Fruit fly (Drosophila melanogaster): ENCODE results near the gene Blos4.

Gene Blos4

dm6 chr3L:10878842-10879241 lies at the start of gene Blos4, which contains the start of gene CG6418:
Gene Blos4 (plus strand): TSS chr3L:10879085.
Gene CG6418 (minus strand): TSS chr3L:10879037.
- TF ChIP-seq bab1 (GFP tag; optimal IDR thresholded peaks at IDR 0.05) = peak; percentile 53
- no peak for TF ChIP-seq cnc (optimal IDR thresholded peaks at IDR 0.05)

DNA sequence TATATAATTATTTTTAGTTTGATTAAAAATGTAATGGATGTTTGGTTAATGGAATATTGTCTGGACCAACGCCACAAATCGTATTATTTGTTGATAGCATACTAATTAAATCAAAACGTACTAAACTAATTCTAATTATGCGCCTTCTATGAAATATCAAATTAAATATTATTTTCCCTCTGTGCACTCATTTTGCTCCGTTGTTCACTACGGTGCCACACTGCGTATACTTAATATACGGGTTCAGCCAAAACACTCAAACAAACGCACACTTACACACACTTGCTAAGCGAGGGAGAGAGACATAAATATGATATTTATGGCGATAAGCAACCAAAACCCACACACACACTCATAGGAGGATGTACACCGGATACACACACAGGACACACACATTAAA lies 49.7 kb upstream of the Blos4 start:
- no peak for TF ChIP-seq tj (GFP tag; optimal IDR thresholded peaks at IDR 0.05)
- no peak for TF ChIP-seq CG33017 (tag; optimal IDR thresholded peaks at IDR 0.05)
- TF ChIP-seq Crg-1 (GFP tag; optimal IDR thresholded peaks at IDR 0.05) = no peak
- no peak for TF ChIP-seq Hr96 (GFP tag; optimal IDR thresholded peaks at IDR 0.05)
- TF ChIP-seq CG5204 (GFP tag; optimal IDR thresholded peaks at IDR 0.05) = no peak

DNA sequence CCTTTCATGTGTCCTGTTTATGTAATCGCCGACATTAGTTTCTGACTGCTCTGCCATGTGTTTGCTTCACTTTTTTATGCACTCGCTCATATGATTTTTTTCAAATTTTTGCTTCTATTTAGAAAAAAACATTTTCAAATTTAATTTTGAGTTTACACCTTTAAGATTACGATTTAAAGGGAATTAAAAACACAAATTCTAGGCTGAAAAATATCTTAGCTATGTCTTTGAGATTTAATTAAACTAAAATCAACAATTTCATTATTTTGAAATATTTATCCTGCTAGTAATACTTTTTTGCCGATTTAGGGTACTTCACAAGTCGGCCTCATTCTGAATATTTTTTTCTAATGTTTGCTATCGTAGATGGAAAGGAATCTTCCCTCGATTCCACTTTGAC lies 45.7 kb upstream of the Blos4 start:
- TF ChIP-seq CG12768 (GFP tag; optimal IDR thresholded peaks at IDR 0.05) (no peak), CG14711 (tag; optimal IDR thresholded peaks at IDR 0.05) (no peak), tj (GFP tag; optimal IDR thresholded peaks at IDR 0.05) (no peak)

DNA sequence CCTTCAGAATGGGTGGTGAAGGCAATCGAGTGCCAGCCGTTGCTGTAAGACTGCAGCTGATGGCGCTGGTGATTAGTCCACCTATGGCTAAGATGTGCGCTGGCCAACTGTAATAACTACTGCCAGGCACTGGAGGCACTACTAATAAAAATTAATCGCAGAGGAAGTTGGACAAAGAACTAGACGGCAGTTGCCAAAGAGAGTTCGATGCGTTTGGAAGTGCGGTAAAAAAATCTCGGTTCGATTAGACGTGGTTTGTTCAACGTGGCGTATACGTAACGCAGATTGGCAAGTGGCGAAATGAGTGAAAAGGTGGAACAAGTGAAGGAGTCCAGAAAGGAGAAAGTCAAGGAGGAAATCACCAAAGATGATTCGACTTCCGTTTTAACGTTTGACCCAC lies 43.7 kb upstream of the Blos4 start, which contains the start of gene tna:
TSS of gene tna (plus strand) at position 301 of the 400 bp plus-strand sequence.
- TF ChIP-seq Clk (GFP tag; optimal IDR thresholded peaks at IDR 0.05) = no peak
- no peak for TF ChIP-seq pad (GFP tag; optimal IDR thresholded peaks at IDR 0.05)
- TF ChIP-seq CG14711 (tag; optimal IDR thresholded peaks at IDR 0.05) = no peak
- TF ChIP-seq toe (GFP tag; optimal IDR thresholded peaks at IDR 0.05) = no peak
- TF ChIP-seq kay (GFP tag; ENCODE audit: borderline replicate concordance) = no peak
- TF ChIP-seq CG7045 (GFP tag; optimal IDR thresholded peaks at IDR 0.05) = no peak
- TF ChIP-seq CG33017 (tag; optimal IDR thresholded peaks at IDR 0.05) = no peak
- no peak for TF ChIP-seq Hr96 (GFP tag; optimal IDR thresholded peaks at IDR 0.05)
- TF ChIP-seq CG1620 (GFP tag; optimal IDR thresholded peaks at IDR 0.05) = no peak
- no peak for TF ChIP-seq cnc (optimal IDR thresholded peaks at IDR 0.05)
- no peak for TF ChIP-seq Crg-1 (GFP tag; optimal IDR thresholded peaks at IDR 0.05)
- no peak for TF ChIP-seq CG11617 (GFP tag; optimal IDR thresholded peaks at IDR 0.05)
- TF ChIP-seq CG12768 (GFP tag; optimal IDR thresholded peaks at IDR 0.05) = no peak

- TF ChIP-seq kay (GFP tag; ENCODE audit: borderline replicate concordance) (peak; percentile 55), CG14711 (tag; optimal IDR thresholded peaks at IDR 0.05) (no peak)
These were observed 40.8 kb upstream of the Blos4 start for dm6 chr3L:10837869-10838783.

DNA sequence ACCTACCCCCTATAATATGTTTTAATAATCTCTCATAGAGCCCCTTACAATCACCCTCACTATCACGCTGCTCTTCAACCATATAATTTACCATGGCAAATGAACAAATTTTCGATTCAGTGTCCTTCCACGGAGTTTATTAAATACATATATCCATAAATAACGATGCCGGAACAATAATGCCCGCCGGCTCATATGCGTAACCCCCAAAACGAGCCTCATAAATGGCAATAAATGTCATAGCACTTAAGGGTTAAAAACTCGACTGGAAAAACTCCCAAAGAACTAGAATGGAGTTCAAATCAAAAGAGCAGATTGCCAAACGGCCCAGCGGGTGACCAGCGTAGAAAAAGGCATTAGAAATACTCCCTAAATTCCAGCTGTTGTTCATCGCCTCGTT lies 38.0 kb upstream of the Blos4 start:
- TF ChIP-seq Mnt (GFP tag; optimal IDR thresholded peaks at IDR 0.05) (no peak), CG14711 (tag; optimal IDR thresholded peaks at IDR 0.05) (no peak), tj (GFP tag; optimal IDR thresholded peaks at IDR 0.05) (no peak), CG12768 (GFP tag; optimal IDR thresholded peaks at IDR 0.05) (no peak), CG11617 (GFP tag; optimal IDR thresholded peaks at IDR 0.05) (no peak), pad (GFP tag; optimal IDR thresholded peaks at IDR 0.05) (no peak), toe (GFP tag; optimal IDR thresholded peaks at IDR 0.05) (no peak)

DNA sequence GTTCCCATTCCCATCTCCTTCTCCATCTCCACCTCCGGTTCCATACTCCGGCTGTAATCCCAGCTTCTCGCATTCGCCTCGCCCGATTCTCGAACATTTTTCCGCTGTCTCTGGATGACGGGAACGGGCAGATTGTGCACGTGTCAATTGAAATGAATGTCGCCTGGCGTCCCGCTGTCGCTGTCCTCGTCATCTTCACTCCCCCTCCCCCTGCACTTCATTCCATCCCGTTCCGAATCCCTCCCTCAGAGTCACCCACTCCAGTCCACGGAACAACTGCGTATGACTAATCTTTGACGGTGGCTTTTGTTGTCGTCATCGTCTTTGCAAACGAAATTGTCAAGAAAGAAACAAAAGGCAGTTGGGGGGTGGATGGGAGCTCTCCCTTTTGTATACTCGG lies 37.0 kb upstream of the Blos4 start:
- TF ChIP-seq cnc (optimal IDR thresholded peaks at IDR 0.05) = no peak
- no peak for TF ChIP-seq CG11617 (GFP tag; optimal IDR thresholded peaks at IDR 0.05)
- no peak for TF ChIP-seq pad (GFP tag; optimal IDR thresholded peaks at IDR 0.05)
- no peak for TF ChIP-seq kay (GFP tag; ENCODE audit: borderline replicate concordance)
- TF ChIP-seq CG1620 (GFP tag; optimal IDR thresholded peaks at IDR 0.05) = no peak
- TF ChIP-seq tj (GFP tag; optimal IDR thresholded peaks at IDR 0.05) = no peak
- TF ChIP-seq CG7045 (GFP tag; optimal IDR thresholded peaks at IDR 0.05) = no peak
- no peak for TF ChIP-seq Mnt (GFP tag; optimal IDR thresholded peaks at IDR 0.05)
- no peak for TF ChIP-seq Clk (GFP tag; optimal IDR thresholded peaks at IDR 0.05)
- no peak for TF ChIP-seq CG5204 (GFP tag; optimal IDR thresholded peaks at IDR 0.05)
- TF ChIP-seq toe (GFP tag; optimal IDR thresholded peaks at IDR 0.05) = no peak
- no peak for TF ChIP-seq CG7101 (tag; optimal IDR thresholded peaks at IDR 0.05)
- no peak for TF ChIP-seq cic (GFP tag; optimal IDR thresholded peaks at IDR 0.05)
- no peak for TF ChIP-seq CG12768 (GFP tag; optimal IDR thresholded peaks at IDR 0.05)
- no peak for TF ChIP-seq Hr96 (GFP tag; optimal IDR thresholded peaks at IDR 0.05)
- no peak for TF ChIP-seq CG14711 (tag; optimal IDR thresholded peaks at IDR 0.05)
- TF ChIP-seq ovo (GFP tag; optimal IDR thresholded peaks at IDR 0.05) = no peak
- TF ChIP-seq CG33017 (tag; optimal IDR thresholded peaks at IDR 0.05) = no peak
- no peak for TF ChIP-seq bab1 (GFP tag; optimal IDR thresholded peaks at IDR 0.05)

- TF ChIP-seq bab1 (GFP tag; optimal IDR thresholded peaks at IDR 0.05) = no peak
- no peak for TF ChIP-seq Clk (GFP tag; optimal IDR thresholded peaks at IDR 0.05)
- no peak for TF ChIP-seq CG7101 (tag; optimal IDR thresholded peaks at IDR 0.05)
- no peak for TF ChIP-seq ovo (GFP tag; optimal IDR thresholded peaks at IDR 0.05)
- TF ChIP-seq pad (GFP tag; optimal IDR thresholded peaks at IDR 0.05) = no peak
- no peak for TF ChIP-seq CG14711 (tag; optimal IDR thresholded peaks at IDR 0.05)
- TF ChIP-seq tj (GFP tag; optimal IDR thresholded peaks at IDR 0.05) = no peak
- TF ChIP-seq Mnt (GFP tag; optimal IDR thresholded peaks at IDR 0.05) = no peak
- no peak for TF ChIP-seq CG7045 (GFP tag; optimal IDR thresholded peaks at IDR 0.05)
- no peak for TF ChIP-seq CG5204 (GFP tag; optimal IDR thresholded peaks at IDR 0.05)
- TF ChIP-seq toe (GFP tag; optimal IDR thresholded peaks at IDR 0.05) = no peak
- TF ChIP-seq CG11617 (GFP tag; optimal IDR thresholded peaks at IDR 0.05) = no peak
- TF ChIP-seq kay (GFP tag; ENCODE audit: borderline replicate concordance) = no peak
- no peak for TF ChIP-seq cnc (optimal IDR thresholded peaks at IDR 0.05)
These were observed 36.1 kb upstream of the Blos4 start for dm6 chr3L:10842830-10843229.

Data from whole organism, adult.